Fruit fly (Drosophila melanogaster) whole organism, prepupa: ENCODE measurements around the gene CG31778.
A peak's percentile ranks its signal among the peaks of the same experiment; 100 is the strongest.

ENCODE experiments used
- Blimp-1 ChIP-seq: fragments of 200-800 bp; sonication (Bioruptor generic); optimal IDR thresholded peaks from 3 replicates; lab custom pipeline; 2017; ENCODE audit warnings: missing biosample characterization, missing genetic modification characterization, mild to moderate bottlenecking, moderate library complexity, missing genetic modification reagents
- CG10631 ChIP-seq: fragments of 200-800 bp; sonication (Bioruptor generic); optimal IDR thresholded peaks from 2 replicates; lab custom pipeline; 2016; ENCODE audit warnings: missing biosample characterization, missing genetic modification characterization
- CG11294 ChIP-seq: fragments of 200-800 bp; sonication (Bioruptor generic); IDR thresholded peaks from 2 replicates; pipeline ENCODE4 v1.3.6; 2022; ENCODE audit warnings: missing biosample characterization, missing genetic modification characterization
- CG11902 ChIP-seq: fragments of 200-800 bp; sonication (Bioruptor generic); optimal IDR thresholded peaks from 3 replicates; lab custom pipeline; 2016; ENCODE audit warnings: missing biosample characterization, missing genetic modification characterization
- CG15336 ChIP-seq: fragments of 200-800 bp; sonication (Bioruptor generic); IDR thresholded peaks from 2 replicates; pipeline ENCODE4 v1.3.6; 2022; ENCODE audit warnings: missing biosample characterization, missing genetic modification characterization
- CG16779 ChIP-seq: fragments of 200-800 bp; sonication (Bioruptor generic); optimal IDR thresholded peaks from 3 replicates; lab custom pipeline; 2017; ENCODE audit warnings: missing biosample characterization, mild to moderate bottlenecking, missing genetic modification characterization
- CG3032 ChIP-seq: fragments of 200-800 bp; optimal IDR thresholded peaks from 2 replicates; lab custom pipeline; 2019; ENCODE audit warnings: missing biosample characterization, mild to moderate bottlenecking, missing genetic modification characterization, moderate library complexity
- CG31627 ChIP-seq: fragments of 200-800 bp; sonication (Bioruptor generic); optimal IDR thresholded peaks from 3 replicates; lab custom pipeline; 2016; ENCODE audit warnings: missing biosample characterization, missing genetic modification characterization
- CG32006 ChIP-seq: fragments of 200-800 bp; sonication (Bioruptor generic); optimal IDR thresholded peaks from 3 replicates; lab custom pipeline; 2017; ENCODE audit warnings: missing biosample characterization, mild to moderate bottlenecking, missing genetic modification characterization
- CG34406 ChIP-seq: fragments of 200-800 bp; sonication (Bioruptor generic); optimal IDR thresholded peaks from 3 replicates; lab custom pipeline; 2016; ENCODE audit warnings: missing biosample characterization, missing genetic modification characterization
- CG3919 ChIP-seq: fragments of 200-800 bp; sonication (Bioruptor generic); optimal IDR thresholded peaks from 3 replicates; lab custom pipeline; 2016; ENCODE audit warnings: missing biosample characterization, missing genetic modification characterization
- CG4318 ChIP-seq: fragments of 200-800 bp; sonication (Bioruptor generic); optimal IDR thresholded peaks from 3 replicates; lab custom pipeline; 2017; ENCODE audit warnings: missing biosample characterization, mild to moderate bottlenecking, missing genetic modification characterization
- CG6163 ChIP-seq: fragments of 200-800 bp; sonication (Bioruptor generic); IDR thresholded peaks from 3 replicates; pipeline ENCODE4 v1.3.6; 2022; ENCODE audit warnings: missing biosample characterization, missing genetic modification characterization
- CG6276 ChIP-seq: fragments of 200-800 bp; sonication (Bioruptor generic); optimal IDR thresholded peaks from 2 replicates; lab custom pipeline; 2017; ENCODE audit warnings: missing biosample characterization, mild to moderate bottlenecking, missing genetic modification characterization
- CG6792 ChIP-seq: fragments of 200-800 bp; sonication (Bioruptor generic); optimal IDR thresholded peaks from 3 replicates; lab custom pipeline; 2016; ENCODE audit warnings: missing biosample characterization, missing genetic modification characterization
- CG6808 ChIP-seq: fragments of 200-800 bp; sonication (Bioruptor generic); optimal IDR thresholded peaks from 3 replicates; lab custom pipeline; 2017; ENCODE audit warnings: missing biosample characterization, missing genetic modification characterization, mild to moderate bottlenecking, moderate library complexity, missing genetic modification reagents
- CG6854 ChIP-seq: fragments of 200-800 bp; sonication (Bioruptor generic); optimal IDR thresholded peaks from 2 replicates; lab custom pipeline; 2017; ENCODE audit warnings: missing biosample characterization, mild to moderate bottlenecking, missing genetic modification characterization
- CG7368 ChIP-seq: fragments of 200-800 bp; sonication (Bioruptor generic); optimal IDR thresholded peaks from 3 replicates; lab custom pipeline; 2016; ENCODE audit warnings: missing biosample characterization, missing genetic modification characterization
- CG8119 ChIP-seq: fragments of 200-800 bp; sonication (Bioruptor generic); IDR thresholded peaks from 3 replicates; pipeline ENCODE4 v1.3.6; 2022; ENCODE audit warnings: missing biosample characterization, missing genetic modification characterization
- CG8632 ChIP-seq: fragments of 200-800 bp; sonication (Bioruptor generic); optimal IDR thresholded peaks from 3 replicates; lab custom pipeline; 2016; ENCODE audit warnings: missing biosample characterization, missing genetic modification characterization
- Eip75B ChIP-seq: fragments of 200-800 bp; sonication (Bioruptor generic); optimal IDR thresholded peaks from 3 replicates; lab custom pipeline; 2016; ENCODE audit warnings: missing biosample characterization, missing genetic modification characterization
- Eip78C ChIP-seq: fragments of 200-800 bp; sonication (Bioruptor generic); peaks from one replicate; lab custom pipeline; 2016; ENCODE audit warnings: missing biosample characterization, missing genetic modification characterization
- Eip93F ChIP-seq: fragments of 200-800 bp; sonication (Bioruptor generic); optimal IDR thresholded peaks from 2 replicates; lab custom pipeline; 2016; ENCODE audit warnings: missing biosample characterization, mild to moderate bottlenecking, missing genetic modification characterization
- Ets21C ChIP-seq: fragments of 200-800 bp; sonication (Bioruptor generic); optimal IDR thresholded peaks from 3 replicates; lab custom pipeline; 2016; ENCODE audit warnings: missing biosample characterization, missing genetic modification characterization
- Ets96B ChIP-seq: fragments of 200-800 bp; optimal IDR thresholded peaks from 2 replicates; lab custom pipeline; 2019; ENCODE audit warnings: missing biosample characterization, mild to moderate bottlenecking, missing genetic modification characterization, moderate library complexity
- Hr39 ChIP-seq: fragments of 200-800 bp; sonication (Bioruptor generic); optimal IDR thresholded peaks from 2 replicates; lab custom pipeline; 2016; ENCODE audit warnings: missing biosample characterization, missing genetic modification characterization
- Met ChIP-seq: fragments of 200-800 bp; sonication (Bioruptor generic); optimal IDR thresholded peaks from 3 replicates; lab custom pipeline; 2016; ENCODE audit warnings: missing biosample characterization, missing genetic modification characterization
- OdsH ChIP-seq: fragments of 200-800 bp; sonication (Bioruptor generic); optimal IDR thresholded peaks from 3 replicates; lab custom pipeline; 2016; ENCODE audit warnings: missing biosample characterization, missing genetic modification characterization
- Smox ChIP-seq: fragments of 200-800 bp; sonication (Bioruptor generic); optimal IDR thresholded peaks from 3 replicates; lab custom pipeline; 2016; ENCODE audit warnings: missing biosample characterization, missing genetic modification characterization
- Sox102F ChIP-seq: fragments of 200-800 bp; sonication (Bioruptor generic); optimal IDR thresholded peaks from 2 replicates; lab custom pipeline; 2016; ENCODE audit warnings: missing biosample characterization, mild to moderate bottlenecking, missing genetic modification characterization
- Sox14 ChIP-seq: fragments of 200-800 bp; sonication (Bioruptor generic); optimal IDR thresholded peaks from 3 replicates; lab custom pipeline; 2016; ENCODE audit warnings: missing biosample characterization, missing genetic modification characterization
- Sox15 ChIP-seq: fragments of 200-800 bp; sonication (Bioruptor generic); optimal IDR thresholded peaks from 3 replicates; lab custom pipeline; 2016; ENCODE audit warnings: missing biosample characterization, missing genetic modification characterization
- achi ChIP-seq: fragments of 200-800 bp; sonication (Bioruptor generic); optimal IDR thresholded peaks from 3 replicates; lab custom pipeline; 2016; ENCODE audit warnings: missing biosample characterization, missing genetic modification characterization
- acj6 ChIP-seq: fragments of 200-800 bp; sonication (Bioruptor generic); optimal IDR thresholded peaks from 3 replicates; lab custom pipeline; 2016; ENCODE audit warnings: missing biosample characterization, missing genetic modification characterization
- cyc ChIP-seq: fragments of 200-800 bp; sonication (Bioruptor generic); optimal IDR thresholded peaks from 3 replicates; lab custom pipeline; 2016; ENCODE audit warnings: missing biosample characterization, missing genetic modification characterization
- dsx ChIP-seq: fragments of 200-800 bp; optimal IDR thresholded peaks from 3 replicates; lab custom pipeline; 2019; ENCODE audit warnings: missing biosample characterization, mild to moderate bottlenecking, missing genetic modification characterization, moderate library complexity; ENCODE audit not compliant: poor library complexity, severe bottlenecking
- eg ChIP-seq: fragments of 200-800 bp; sonication (Bioruptor generic); IDR thresholded peaks from 3 replicates; pipeline ENCODE4 v1.3.6; 2022; ENCODE audit warnings: missing biosample characterization, missing genetic modification characterization
- esn ChIP-seq: fragments of 200-800 bp; sonication (Bioruptor generic); optimal IDR thresholded peaks from 2 replicates; lab custom pipeline; 2016; ENCODE audit warnings: missing biosample characterization, mild to moderate bottlenecking, missing genetic modification characterization, moderate library complexity
- fd59A ChIP-seq: fragments of 200-800 bp; sonication (Bioruptor generic); optimal IDR thresholded peaks from 2 replicates; lab custom pipeline; 2017; ENCODE audit warnings: missing biosample characterization, mild to moderate bottlenecking, missing genetic modification characterization, missing genetic modification reagents
- fd85E ChIP-seq: fragments of 200-800 bp; sonication (Bioruptor generic); optimal IDR thresholded peaks from 3 replicates; lab custom pipeline; 2016; ENCODE audit warnings: missing biosample characterization, missing genetic modification characterization
- fkh ChIP-seq: fragments of 200-800 bp; sonication (Bioruptor generic); optimal IDR thresholded peaks from 3 replicates; lab custom pipeline; 2017; ENCODE audit warnings: missing biosample characterization, mild to moderate bottlenecking, missing genetic modification characterization, moderate library complexity
- salr ChIP-seq, 2 experiments: fragments of 200-800 bp; sonication (Bioruptor generic); optimal IDR thresholded peaks; 3 replicates each; lab custom pipeline; 2016 to 2018; ENCODE audit warnings: missing biosample characterization in 2 of 2, missing genetic modification characterization in 2 of 2, mild to moderate bottlenecking in 1 of 2
- spab ChIP-seq: fragments of 200-800 bp; sonication (Bioruptor generic); optimal IDR thresholded peaks from 2 replicates; lab custom pipeline; 2017; ENCODE audit warnings: missing biosample characterization, mild to moderate bottlenecking, missing genetic modification characterization, missing genetic modification reagents
- ss ChIP-seq, 2 experiments: fragments of 200-800 bp; sonication (Bioruptor generic); optimal IDR thresholded peaks; 2 replicates in 1 of 2; 3 replicates in 1 of 2; lab custom pipeline; 2017 to 2018; ENCODE audit warnings: mild to moderate bottlenecking in 2 of 2, missing biosample characterization in 2 of 2, missing genetic modification characterization in 2 of 2, moderate library complexity in 1 of 2
- svp ChIP-seq: fragments of 200-800 bp; sonication (Bioruptor generic); peaks from one replicate; lab custom pipeline; 2016; ENCODE audit warnings: missing biosample characterization, missing genetic modification characterization
- topi ChIP-seq: fragments of 200-800 bp; sonication (Bioruptor generic); optimal IDR thresholded peaks from 3 replicates; lab custom pipeline; 2016; ENCODE audit warnings: missing biosample characterization, missing genetic modification characterization

CG31778 gene

DNA sequence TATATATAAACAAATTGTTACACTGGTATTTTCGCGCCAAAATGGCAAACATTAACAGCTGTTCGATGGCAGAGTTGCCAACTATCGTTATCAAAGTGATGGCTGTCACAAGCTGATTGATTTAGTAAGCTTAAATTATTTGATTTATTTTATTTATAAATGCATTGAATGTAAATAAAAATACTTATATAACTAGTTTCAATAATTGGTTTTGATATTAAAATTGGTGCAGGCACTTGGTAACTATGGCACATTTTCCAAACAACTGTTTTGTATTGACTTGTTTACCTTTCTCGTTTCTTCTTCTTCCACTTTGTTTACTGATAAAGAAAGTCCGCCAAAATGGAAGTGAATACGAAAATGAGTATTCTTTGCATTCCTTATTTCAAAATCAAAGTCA is 6.4 kb upstream of the CG31778 start, which contains the start of gene cutlet:
Gene cutlet (minus strand): TSS at position 84 of the 400 bp plus-strand sequence.
- TF ChIP-seq achi (GFP tag; lab: Kevin White, UChicago) = peak; percentile 36
- TF ChIP-seq Smox (GFP tag; lab: Kevin White, UChicago) = peak; percentile 16
- no peak for TF ChIP-seq CG15336 (GFP tag; lab: Robert Waterston, UW)
- TF ChIP-seq fkh (GFP tag; lab: Kevin White, UChicago) = peak; percentile 93
- TF ChIP-seq CG8119 (GFP tag; lab: Robert Waterston, UW) = no peak
- no peak for TF ChIP-seq CG6163 (GFP tag; lab: Robert Waterston, UW)
- TF ChIP-seq CG3032 (tag; lab: Kevin White, UChicago) = no peak
- no peak for TF ChIP-seq CG6808 (GFP tag; lab: Kevin White, UChicago)
- no peak for TF ChIP-seq fd85E (GFP tag; lab: Kevin White, UChicago)
- TF ChIP-seq Eip78C (GFP tag; lab: Kevin White, UChicago) = peak; percentile 54
- no peak for TF ChIP-seq Eip93F
- TF ChIP-seq CG8632 (GFP tag; lab: Kevin White, UChicago) = no peak
- no peak for TF ChIP-seq CG11294 (GFP tag; lab: Robert Waterston, UW)
- peak; percentile 63 for TF ChIP-seq svp (GFP tag; lab: Kevin White, UChicago)
- no peak for TF ChIP-seq CG31627
- no peak for TF ChIP-seq eg
- TF ChIP-seq CG34406 (GFP tag; lab: Kevin White, UChicago) = no peak
- TF ChIP-seq cyc (GFP tag; lab: Kevin White, UChicago) = no peak
- no peak for TF ChIP-seq CG7368 (GFP tag; lab: Kevin White, UChicago)
- no peak for TF ChIP-seq fd59A (GFP tag; lab: Kevin White, UChicago)

DNA sequence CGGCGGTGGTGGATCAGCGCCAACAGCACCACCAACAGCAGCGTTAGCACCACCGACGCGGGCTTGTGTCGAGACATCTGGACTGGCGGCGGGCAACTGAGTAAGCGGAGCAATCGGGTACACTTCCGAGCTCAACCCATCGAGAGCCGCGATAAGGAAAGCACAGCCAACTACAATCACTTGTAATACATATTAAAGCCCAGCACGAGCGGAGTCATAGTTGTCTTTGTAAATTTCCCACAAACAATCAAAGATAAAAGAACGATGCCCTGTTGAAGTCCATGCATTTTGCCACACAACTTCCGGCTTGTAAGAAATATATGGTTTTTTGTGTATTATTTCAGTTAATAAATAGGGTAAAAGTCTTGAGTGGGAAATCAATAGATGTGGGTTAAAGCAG is 1.7 kb upstream of the CG31778 start, which contains the start of gene CG31777:
Gene CG31777 (minus strand): TSS at position 101 of the 400 bp plus-strand sequence.
- TF ChIP-seq Sox102F (GFP tag; lab: Kevin White, UChicago) (no peak), svp (GFP tag; lab: Kevin White, UChicago) (peak; percentile 71)

DNA sequence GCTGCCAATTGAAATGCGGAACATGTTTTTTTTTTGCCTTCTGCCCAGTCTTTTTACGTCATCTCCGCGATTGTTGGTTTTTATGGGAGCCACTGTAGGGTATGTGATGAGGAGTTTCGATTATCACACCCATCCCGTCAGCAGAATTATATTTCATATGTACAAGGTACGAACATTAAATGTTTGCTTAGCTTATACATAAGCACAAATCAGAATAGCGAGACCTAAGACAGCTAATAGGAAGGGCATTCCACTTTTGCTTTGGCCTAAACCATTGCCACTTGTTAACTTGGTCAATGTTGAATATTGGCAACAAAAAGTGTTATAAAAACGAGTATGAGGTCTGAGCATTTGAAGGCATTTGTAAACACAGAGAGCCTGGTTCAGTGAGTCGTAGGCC is 2.0 kb downstream of the CG31778 start, which contains the start of gene CG2816:
Gene CG2816 (plus strand): TSS at position 400 of the 400 bp plus-strand sequence.
- TF ChIP-seq Met (peak; percentile 86), acj6 (GFP tag; lab: Kevin White, UChicago) (peak; percentile 84), CG4318 (GFP tag; lab: Kevin White, UChicago) (peak; percentile 67), CG34406 (GFP tag; lab: Kevin White, UChicago) (peak; percentile 67), CG11902 (GFP tag; lab: Kevin White, UChicago) (peak; percentile 76), CG32006 (GFP tag; lab: Kevin White, UChicago) (peak; percentile 86), CG8119 (GFP tag; lab: Robert Waterston, UW) (peak; percentile 95), Smox (GFP tag; lab: Kevin White, UChicago) (peak; percentile 82), Blimp-1 (GFP tag; lab: Kevin White, UChicago) (peak; percentile 54), Sox102F (GFP tag; lab: Kevin White, UChicago) (peak; percentile 83), fkh (GFP tag; lab: Kevin White, UChicago) (peak; percentile 11), topi (GFP tag; lab: Kevin White, UChicago) (peak; percentile 76), salr (GFP tag; optimal IDR thresholded peaks at IDR 0.05; lab: Kevin White, UChicago) (peak; percentile 32 to 79), esn (peak; percentile 88), Sox15 (GFP tag; lab: Kevin White, UChicago) (peak; percentile 76), CG31627 (peak; percentile 89), CG6808 (GFP tag; lab: Kevin White, UChicago) (peak; percentile 48), CG16779 (tag; lab: Kevin White, UChicago) (peak; percentile 56), CG3919 (GFP tag; lab: Kevin White, UChicago) (peak; percentile 85), CG6792 (GFP tag; lab: Kevin White, UChicago) (peak; percentile 81), CG10631 (peak; percentile 76), Hr39 (GFP tag; lab: Kevin White, UChicago) (peak; percentile 92), Ets21C (GFP tag; lab: Kevin White, UChicago) (peak; percentile 84), Ets96B (tag; lab: Kevin White, UChicago) (no peak), CG8632 (GFP tag; lab: Kevin White, UChicago) (peak; percentile 50), ss (GFP tag; optimal IDR thresholded peaks at IDR 0.05; lab: Kevin White, UChicago) (peak in 1 of 2 experiments; percentile 54), CG7368 (GFP tag; lab: Kevin White, UChicago) (peak; percentile 80), OdsH (GFP tag; lab: Kevin White, UChicago) (peak; percentile 86), spab (GFP tag; lab: Kevin White, UChicago) (peak; percentile 21), Sox14 (GFP tag; lab: Kevin White, UChicago) (peak; percentile 88), dsx (GFP tag; lab: Kevin White, UChicago) (no peak), achi (GFP tag; lab: Kevin White, UChicago) (peak; percentile 77), CG6276 (GFP tag; lab: Kevin White, UChicago) (peak; percentile 90), CG6163 (GFP tag; lab: Robert Waterston, UW) (peak; percentile 96), Eip75B (peak; percentile 72), CG6854 (GFP tag; lab: Kevin White, UChicago) (no peak)
